Worm (Caenorhabditis elegans): ENCODE results near the gene clec-36.

- TF ChIP-seq unc-62 (GFP tag; optimal IDR thresholded peaks at IDR 0.05), result no peak
- no peak for TF ChIP-seq C06A6.2 (GFP tag; conservative IDR thresholded peaks at IDR 0.05)
- no peak for TF ChIP-seq B0019.2 (GFP tag; conservative IDR thresholded peaks at IDR 0.05)
- no peak for TF ChIP-seq F55B11.4 (tag; optimal IDR thresholded peaks at IDR 0.05; ENCODE audit: borderline replicate concordance, insufficient read depth)
These were observed 9.6 kb upstream of the clec-36 start, which contains the start of the genes clec-31 and clec-22 for ce11 chrV:16857977-16858479.

Measured in whole organism, young adult.